Fruit fly (Drosophila melanogaster) whole organism, embryonic: ENCODE results near the gene CG33947.

Experiments used
- Adf1 ChIP-seq: fragments of 200-800 bp; sonication (Bioruptor generic); IDR thresholded peaks from 2 replicates; pipeline ENCODE4 v1.3.6; 2022; ENCODE audit warnings: missing biosample characterization, missing genetic modification characterization
- Aef1 ChIP-seq: fragments of 200-800 bp; sonication (Bioruptor generic); IDR thresholded peaks from 3 replicates; pipeline ENCODE4 v1.3.6; 2022; ENCODE audit warnings: missing biosample characterization, missing genetic modification characterization
- Bdp1 ChIP-seq: fragments of 200-800 bp; sonication (Bioruptor generic); optimal IDR thresholded peaks from 3 replicates; lab custom pipeline; 2016; ENCODE audit warnings: missing biosample characterization, missing genetic modification characterization
- CG10321 ChIP-seq: fragments of 200-800 bp; sonication (Bioruptor generic); IDR thresholded peaks from 2 replicates; pipeline ENCODE4 v1.3.6; 2022; ENCODE audit warnings: missing biosample characterization, missing genetic modification characterization
- CG10959 ChIP-seq: fragments of 200-800 bp; sonication (Bioruptor generic); IDR thresholded peaks from 2 replicates; pipeline ENCODE4 v1.3.6; 2022; ENCODE audit warnings: missing biosample characterization, missing genetic modification characterization
- CG14050 ChIP-seq: fragments of 200-800 bp; sonication (Bioruptor generic); IDR thresholded peaks from 3 replicates; pipeline ENCODE4 v1.3.6; 2022; ENCODE audit warnings: missing biosample characterization, missing genetic modification characterization
- CG14710 ChIP-seq: fragments of 200-800 bp; sonication (Bioruptor generic); optimal IDR thresholded peaks from 3 replicates; lab custom pipeline; 2019; ENCODE audit warnings: missing biosample characterization, mild to moderate bottlenecking, missing genetic modification characterization, moderate library complexity
- CG17802 ChIP-seq: fragments of 200-800 bp; sonication (Bioruptor generic); optimal IDR thresholded peaks from 2 replicates; lab custom pipeline; 2018; ENCODE audit warnings: missing biosample characterization, mild to moderate bottlenecking, missing genetic modification characterization, moderate library complexity
- CG30431 ChIP-seq: fragments of 200-800 bp; sonication (Bioruptor generic); optimal IDR thresholded peaks from 2 replicates; lab custom pipeline; 2017; ENCODE audit warnings: missing biosample characterization, missing genetic modification characterization
- CG33557 ChIP-seq: fragments of 200-800 bp; sonication (Bioruptor generic); optimal IDR thresholded peaks from 2 replicates; lab custom pipeline; 2019; ENCODE audit warnings: missing biosample characterization, mild to moderate bottlenecking, missing genetic modification characterization, moderate library complexity
- CG34376 ChIP-seq: fragments of 200-800 bp; sonication (Bioruptor generic); optimal IDR thresholded peaks from 2 replicates; lab custom pipeline; 2018; ENCODE audit warnings: missing biosample characterization, mild to moderate bottlenecking, missing genetic modification characterization
- CG3847 ChIP-seq: fragments of 200-800 bp; sonication (Bioruptor generic); IDR thresholded peaks from 2 replicates; pipeline ENCODE4 v1.3.6; 2022; ENCODE audit warnings: missing biosample characterization, missing genetic modification characterization
- CG4360 ChIP-seq: fragments of 200-800 bp; sonication (Bioruptor generic); IDR thresholded peaks from 2 replicates; pipeline ENCODE4 v1.3.6; 2022; ENCODE audit warnings: missing biosample characterization, missing genetic modification characterization
- CG7357 ChIP-seq: fragments of 200-800 bp; sonication (Bioruptor generic); IDR thresholded peaks from 3 replicates; pipeline ENCODE4 v1.3.6; 2022; ENCODE audit warnings: missing biosample characterization, missing genetic modification characterization
- CG7786 ChIP-seq: fragments of 200-800 bp; sonication (Bioruptor generic); optimal IDR thresholded peaks from 2 replicates; lab custom pipeline; 2016; ENCODE audit warnings: missing biosample characterization, missing genetic modification characterization
- CG8388 ChIP-seq: fragments of 200-800 bp; sonication (Bioruptor generic); optimal IDR thresholded peaks from 2 replicates; lab custom pipeline; 2019; ENCODE audit warnings: missing biosample characterization, mild to moderate bottlenecking, missing genetic modification characterization, moderate library complexity
- CG8924 ChIP-seq: fragments of 200-800 bp; optimal IDR thresholded peaks from 3 replicates; lab custom pipeline; 2019; ENCODE audit warnings: missing biosample characterization, mild to moderate bottlenecking, missing genetic modification characterization, moderate library complexity
- CTCF ChIP-seq: fragments of 200-800 bp; sonication (Bioruptor generic); optimal IDR thresholded peaks from 2 replicates; lab custom pipeline; 2017; ENCODE audit warnings: missing biosample characterization, mild to moderate bottlenecking, missing genetic modification characterization, moderate library complexity
- Camta ChIP-seq: fragments of 200-800 bp; sonication (Bioruptor generic); optimal IDR thresholded peaks from 2 replicates; lab custom pipeline; 2016; ENCODE audit warnings: missing biosample characterization, missing genetic modification characterization
- HLH4C ChIP-seq: fragments of 200-800 bp; sonication (Bioruptor generic); IDR thresholded peaks from 3 replicates; pipeline ENCODE4 v1.3.6; 2022; ENCODE audit warnings: missing biosample characterization, missing genetic modification characterization; ENCODE audit not compliant: partially characterized antibody
- Hmr ChIP-seq: fragments of 200-800 bp; sonication (Bioruptor generic); optimal IDR thresholded peaks from 3 replicates; lab custom pipeline; 2017; ENCODE audit warnings: mild to moderate bottlenecking, missing biosample characterization, missing genetic modification reagents, missing genetic modification characterization
- Meics ChIP-seq: fragments of 200-800 bp; sonication (Bioruptor generic); optimal IDR thresholded peaks from 2 replicates; lab custom pipeline; 2017; ENCODE audit warnings: missing biosample characterization, mild to moderate bottlenecking, missing genetic modification characterization
- NC2β ChIP-seq: fragments of 200-800 bp; sonication (Bioruptor generic); optimal IDR thresholded peaks from 2 replicates; lab custom pipeline; 2016; ENCODE audit warnings: missing biosample characterization, missing genetic modification characterization
- NK7.1 ChIP-seq: fragments of 200-800 bp; sonication (Bioruptor generic); optimal IDR thresholded peaks from 3 replicates; lab custom pipeline; 2016; ENCODE audit warnings: missing biosample characterization, missing genetic modification characterization
- Nf-YC ChIP-seq: fragments of 200-800 bp; optimal IDR thresholded peaks from 3 replicates; lab custom pipeline; 2019; ENCODE audit warnings: missing biosample characterization, mild to moderate bottlenecking, missing genetic modification characterization, moderate library complexity
- Oaz ChIP-seq: fragments of 200-800 bp; sonication (Bioruptor generic); IDR thresholded peaks from 2 replicates; pipeline ENCODE4 v1.3.6; 2022; ENCODE audit warnings: missing biosample characterization, missing genetic modification characterization
- Sry-β ChIP-seq: fragments of 200-800 bp; sonication (Bioruptor generic); optimal IDR thresholded peaks from 2 replicates; lab custom pipeline; 2018; ENCODE audit warnings: missing biosample characterization, mild to moderate bottlenecking, missing genetic modification characterization, moderate library complexity
- Usf ChIP-seq: fragments of 200-800 bp; sonication (Bioruptor generic); optimal IDR thresholded peaks from 2 replicates; lab custom pipeline; 2017; ENCODE audit warnings: missing genotype, missing biosample characterization, missing genetic modification characterization
- YL-1 ChIP-seq: fragments of 200-800 bp; sonication (Bioruptor generic); optimal IDR thresholded peaks from 3 replicates; lab custom pipeline; 2017; ENCODE audit warnings: missing biosample characterization, mild to moderate bottlenecking, missing genetic modification characterization
- bigmax ChIP-seq: fragments of 200-800 bp; sonication (Bioruptor generic); optimal IDR thresholded peaks from 2 replicates; lab custom pipeline; 2018; ENCODE audit warnings: missing biosample characterization, mild to moderate bottlenecking, missing genetic modification characterization
- cato ChIP-seq: fragments of 200-800 bp; sonication (Bioruptor generic); optimal IDR thresholded peaks from 2 replicates; lab custom pipeline; 2016; ENCODE audit warnings: missing biosample characterization, missing genetic modification characterization, borderline replicate concordance
- danr ChIP-seq: fragments of 200-800 bp; sonication (Bioruptor generic); IDR thresholded peaks from 2 replicates; pipeline ENCODE4 v1.3.6; 2022; ENCODE audit warnings: missing biosample characterization, missing genetic modification characterization
- fd102C ChIP-seq: fragments of 200-800 bp; sonication (Bioruptor generic); optimal IDR thresholded peaks from 2 replicates; lab custom pipeline; 2018; ENCODE audit warnings: missing biosample characterization, mild to moderate bottlenecking, missing genetic modification characterization, moderate library complexity
- fd3F ChIP-seq: fragments of 200-800 bp; sonication (Bioruptor generic); optimal IDR thresholded peaks from 2 replicates; lab custom pipeline; 2018; ENCODE audit warnings: missing biosample characterization, mild to moderate bottlenecking, missing genetic modification characterization, moderate library complexity
- hkb ChIP-seq, 2 experiments: fragments of 200-800 bp in 1 of 2; fragments of >200 bp in 1 of 2; sonication (Bioruptor generic) in 1 of 2; IDR thresholded peaks in 1 of 2; optimal IDR thresholded peaks in 1 of 2; 2 replicates each; pipeline versions ENCODE4 v1.3.6 to Lab custom; 2017 to 2022; ENCODE audit warnings: missing biosample characterization in 1 of 2, missing genetic modification characterization in 1 of 2
- nerfin-2 ChIP-seq: fragments of 200-800 bp; sonication (Bioruptor generic); IDR thresholded peaks from 2 replicates; pipeline ENCODE4 v1.3.6; 2022; ENCODE audit warnings: missing biosample characterization, missing genetic modification characterization; ENCODE audit not compliant: partially characterized antibody
- nom ChIP-seq: fragments of 200-800 bp; sonication (Bioruptor generic); optimal IDR thresholded peaks from 2 replicates; lab custom pipeline; 2017; ENCODE audit warnings: missing biosample characterization, missing genetic modification characterization, mild to moderate bottlenecking, moderate library complexity, missing genetic modification reagents
- p53 ChIP-seq: fragments of 200-800 bp; sonication (Bioruptor generic); optimal IDR thresholded peaks from 2 replicates; lab custom pipeline; 2016; ENCODE audit warnings: missing biosample characterization, missing genetic modification characterization
- pum ChIP-seq: fragments of 200-800 bp; sonication (Bioruptor generic); optimal IDR thresholded peaks from 2 replicates; lab custom pipeline; 2016; ENCODE audit warnings: missing biosample characterization, missing genetic modification characterization
- run ChIP-seq: fragments of 200-800 bp; sonication (Bioruptor generic); optimal IDR thresholded peaks from 3 replicates; lab custom pipeline; 2018; ENCODE audit warnings: missing biosample characterization, mild to moderate bottlenecking, missing genetic modification characterization
- sc ChIP-seq, 3 experiments: fragments of >200 bp in 2 of 3; fragments of 200-800 bp in 1 of 3; sonication (Bioruptor generic) in 1 of 3; optimal IDR thresholded peaks; 2 replicates in 2 of 3; 3 replicates in 1 of 3; lab custom pipeline; 2017; ENCODE audit warnings: mild to moderate bottlenecking in 1 of 3, missing biosample characterization in 1 of 3, missing genetic modification characterization in 1 of 3, missing genetic modification reagents in 1 of 3
- sens-2 ChIP-seq: fragments of 200-800 bp; sonication (Bioruptor generic); IDR thresholded peaks from 2 replicates; pipeline ENCODE4 v1.3.6; 2022; ENCODE audit warnings: missing biosample characterization, missing genetic modification characterization
- slp2 ChIP-seq: fragments of 200-800 bp; sonication (Bioruptor generic); optimal IDR thresholded peaks from 2 replicates; lab custom pipeline; 2016; ENCODE audit warnings: missing biosample characterization, missing genetic modification characterization
- so ChIP-seq: fragments of 200-800 bp; sonication (Bioruptor generic); IDR thresholded peaks from 3 replicates; pipeline ENCODE4 v1.3.6; 2022; ENCODE audit warnings: missing biosample characterization, missing genetic modification characterization
- tin ChIP-seq: fragments of 200-800 bp; sonication (Bioruptor generic); optimal IDR thresholded peaks from 3 replicates; lab custom pipeline; 2016; ENCODE audit warnings: missing biosample characterization, missing genetic modification characterization
- tio ChIP-seq: fragments of 200-800 bp; sonication (Bioruptor generic); optimal IDR thresholded peaks from 2 replicates; lab custom pipeline; 2017; ENCODE audit warnings: missing biosample characterization, missing genetic modification characterization, inconsistent platforms
- tna ChIP-seq: fragments of 200-800 bp; sonication (Bioruptor generic); IDR thresholded peaks from 2 replicates; pipeline ENCODE4 v1.3.6; 2022; ENCODE audit warnings: missing biosample characterization, missing genetic modification characterization; ENCODE audit not compliant: partially characterized antibody
- wdn ChIP-seq: fragments of 200-800 bp; sonication (Bioruptor generic); IDR thresholded peaks from 2 replicates; pipeline ENCODE4 v1.3.6; 2022; ENCODE audit warnings: missing biosample characterization, missing genetic modification characterization
- zen ChIP-seq: fragments of 200-800 bp; sonication (Bioruptor generic); optimal IDR thresholded peaks from 3 replicates; lab custom pipeline; 2018; ENCODE audit warnings: missing biosample characterization, mild to moderate bottlenecking, missing genetic modification characterization, moderate library complexity
- zen2 ChIP-seq: fragments of 200-800 bp; sonication (Bioruptor generic); IDR thresholded peaks from 3 replicates; pipeline ENCODE4 v1.3.6; 2022; ENCODE audit warnings: missing biosample characterization, missing genetic modification characterization; ENCODE audit not compliant: partially characterized antibody

CG33947 gene

dm6 chr3L:11061200-11061599, 35.1 kb upstream of the CG33947 start, which contains the start of the genes CG6321 and Blos2 (continued):
- TF ChIP-seq zen2 (GFP tag; lab: Robert Waterston, UW) (no peak), tio (peak; percentile 37), hkb (optimal IDR thresholded peaks at IDR 0.05; lab: Kevin White, UChicago) (no peak), hkb (GFP tag; IDR thresholded peaks at IDR 0.05; lab: Robert Waterston, UW) (peak; percentile 86), CG3847 (GFP tag; lab: Robert Waterston, UW) (peak; percentile 53; the same call in 1 of the 2 replicates), Hmr (GFP tag; lab: Kevin White, UChicago) (peak; percentile 82), run (tag; lab: Kevin White, UChicago) (peak; percentile 59), CTCF (GFP tag; lab: Kevin White, UChicago) (peak; percentile 16), so (peak; percentile 53; the same call in 1 of the 3 replicates), Camta (GFP tag; lab: Kevin White, UChicago) (peak; percentile 19), Nf-YC (tag; lab: Kevin White, UChicago) (peak; percentile 69), CG34376 (GFP tag; lab: Kevin White, UChicago) (peak; percentile 17), bigmax (GFP tag; lab: Kevin White, UChicago) (peak; percentile 93), sens-2 (no peak), Meics (GFP tag; lab: Kevin White, UChicago) (peak; percentile 85), CG30431 (GFP tag; lab: Kevin White, UChicago) (no peak), CG8388 (GFP tag; lab: Kevin White, UChicago) (peak; percentile 77), wdn (GFP tag; lab: Robert Waterston, UW) (no peak), Oaz (GFP tag; lab: Robert Waterston, UW) (peak; percentile 54), NC2β (GFP tag; lab: Kevin White, UChicago) (peak; percentile 41), slp2 (GFP tag; lab: Kevin White, UChicago) (peak; percentile 30), pum (GFP tag; lab: Kevin White, UChicago) (peak; percentile 42), CG10321 (GFP tag; lab: Robert Waterston, UW) (no peak), p53 (no peak), CG7786 (peak; percentile 13), CG8924 (tag; lab: Kevin White, UChicago) (peak; percentile 87), CG17802 (no peak), Bdp1 (no peak), nom (GFP tag; lab: Kevin White, UChicago) (peak; percentile 20), Aef1 (GFP tag; lab: Robert Waterston, UW) (peak; percentile 30; the same call in 1 of the 3 replicates), Adf1 (GFP tag; lab: Robert Waterston, UW) (0 out of 2 replicates have a peak, but pooled peaks have one; percentile 22), Usf (no peak), CG10959 (GFP tag; lab: Robert Waterston, UW) (peak; percentile 27; the same call in 1 of the 2 replicates), sc (optimal IDR thresholded peaks at IDR 0.05; lab: Kevin White, UChicago) (no peak), sc (GFP tag; optimal IDR thresholded peaks at IDR 0.05; lab: Kevin White, UChicago) (peak; percentile 22), CG4360 (no peak), YL-1 (GFP tag; lab: Kevin White, UChicago) (peak; percentile 21), HLH4C (GFP tag; lab: Robert Waterston, UW) (no peak), cato (GFP tag; lab: Kevin White, UChicago) (no peak), NK7.1 (peak; percentile 25), CG7357 (GFP tag; lab: Robert Waterston, UW) (peak; percentile 45; the same call in 1 of the 3 replicates), nerfin-2 (GFP tag; lab: Robert Waterston, UW) (no peak), fd3F (GFP tag; lab: Kevin White, UChicago) (peak; percentile 64), tna (GFP tag; lab: Robert Waterston, UW) (no peak), danr (GFP tag; lab: Robert Waterston, UW) (0 out of 2 replicates have a peak, but pooled peaks have one; percentile 44), tin (GFP tag; lab: Kevin White, UChicago) (peak; percentile 61), Sry-β (GFP tag; lab: Kevin White, UChicago) (peak; percentile 14), zen (peak; percentile 82), CG33557 (peak; percentile 59), fd102C (no peak), CG14710 (peak; percentile 82), CG14050 (peak; percentile 49; the same call in 1 of the 3 replicates)
